Worm (Caenorhabditis elegans) whole organism, L3 larva: ENCODE data around the gene sysm-1.

Experiments
- egl-27 ChIP-seq: sonication (generic microtip); optimal IDR thresholded peaks from 4 replicates; lab custom pipeline; 2017; ENCODE audit warnings: missing biosample characterization, missing genetic modification reagents, missing genetic modification characterization
- elt-2 ChIP-seq: sonication (generic microtip); optimal IDR thresholded peaks from 2 replicates; lab custom pipeline; 2016; ENCODE audit warnings: missing genetic modification reagents, mild to moderate bottlenecking, missing genetic modification characterization, missing compliant biosample characterization
- eor-1 ChIP-seq, 2 experiments: fragments of 150-350 bp; optimal IDR thresholded peaks; 2 replicates each; lab custom pipeline; 2014 to 2018; ENCODE audit warnings: missing biosample characterization in 2 of 2, missing genetic modification characterization in 2 of 2
- fos-1 ChIP-seq: fragments of 150-350 bp; optimal IDR thresholded peaks from 2 replicates; lab custom pipeline; 2014; ENCODE audit warnings: missing biosample characterization, missing genetic modification characterization
- lin-39 ChIP-seq: fragments of 150-350 bp; optimal IDR thresholded peaks from 2 replicates; lab custom pipeline; 2018; ENCODE audit warnings: missing biosample characterization, missing genetic modification reagents, missing genetic modification characterization
- nhr-77 ChIP-seq: fragments of 150-350 bp; optimal IDR thresholded peaks from 2 replicates; lab custom pipeline; 2014; ENCODE audit warnings: missing biosample characterization, missing genetic modification characterization
- skn-1 ChIP-seq: fragments of 150-350 bp; optimal IDR thresholded peaks from 2 replicates; lab custom pipeline; 2014; ENCODE audit warnings: missing biosample characterization, missing genetic modification characterization
- unc-62 ChIP-seq: fragments of 150-350 bp; sonication (generic microtip); optimal IDR thresholded peaks from 4 replicates; lab custom pipeline; 2014; ENCODE audit warnings: missing biosample characterization, missing genetic modification reagents, missing genetic modification characterization

DNA sequence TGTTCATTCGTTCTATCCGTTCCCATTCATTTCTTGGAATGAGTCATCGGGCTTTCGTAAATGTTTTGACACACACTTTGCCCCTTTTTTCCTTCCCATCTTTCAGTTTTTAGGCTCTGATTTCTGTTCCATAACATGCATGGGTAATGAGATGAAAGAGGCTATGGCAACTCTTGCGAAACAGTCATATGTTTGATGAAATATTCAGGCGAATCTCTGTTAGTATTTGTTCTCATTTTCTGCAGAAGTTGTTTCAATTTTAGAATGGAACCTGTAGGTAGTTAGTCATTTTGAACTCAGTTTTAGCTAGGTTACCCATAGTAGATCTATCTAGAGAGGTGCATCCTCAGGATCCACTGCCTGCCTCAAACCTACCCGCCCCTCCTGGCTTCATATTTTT is 32.0 kb upstream of the sysm-1 start:
- no peak for TF ChIP-seq nhr-77 (tag; lab: Kevin White, UChicago)
- TF ChIP-seq fos-1 (tag; lab: Kevin White, UChicago): no peak
- no peak for TF ChIP-seq lin-39 (tag; lab: Kevin White, UChicago)
- TF ChIP-seq eor-1 (tag; optimal IDR thresholded peaks at IDR 0.05; lab: Kevin White, UChicago): no peak
- TF ChIP-seq elt-2: no peak
- no peak for TF ChIP-seq unc-62 (GFP tag; lab: Kevin White, UChicago)
- TF ChIP-seq skn-1 (tag; lab: Kevin White, UChicago): no peak
- no peak for TF ChIP-seq egl-27
